Fruit fly (Drosophila melanogaster) whole organism, adult: ENCODE measurements around the gene bam.
A peak's percentile ranks its signal among the peaks of the same experiment; 100 is the strongest.

Experiments used
- CG11617 ChIP-seq: fragments of 200-800 bp; sonication (Bioruptor generic); optimal IDR thresholded peaks from 2 replicates; lab custom pipeline; 2017; ENCODE audit warnings: mild to moderate bottlenecking, missing biosample characterization, missing genetic modification reagents, missing genetic modification characterization
- CG12768 ChIP-seq: fragments of 200-800 bp; sonication (Bioruptor generic); optimal IDR thresholded peaks from 2 replicates; lab custom pipeline; 2017; ENCODE audit warnings: missing biosample characterization, missing genetic modification characterization, mild to moderate bottlenecking, moderate library complexity, missing genetic modification reagents
- CG14711 ChIP-seq: fragments of 200-800 bp; sonication (Bioruptor generic); optimal IDR thresholded peaks from 2 replicates; lab custom pipeline; 2018; ENCODE audit warnings: missing biosample characterization, mild to moderate bottlenecking, missing genetic modification characterization, moderate library complexity
- CG1620 ChIP-seq: fragments of 200-800 bp; sonication (Bioruptor generic); optimal IDR thresholded peaks from 2 replicates; lab custom pipeline; 2016; ENCODE audit warnings: missing biosample characterization, missing genetic modification characterization
- CG33017 ChIP-seq: fragments of 200-800 bp; sonication (Bioruptor generic); optimal IDR thresholded peaks from 2 replicates; lab custom pipeline; 2018; ENCODE audit warnings: missing biosample characterization, mild to moderate bottlenecking, missing genetic modification characterization, moderate library complexity
- CG5204 ChIP-seq: fragments of 200-800 bp; sonication (Bioruptor generic); optimal IDR thresholded peaks from 2 replicates; lab custom pipeline; 2016; ENCODE audit warnings: missing biosample characterization, missing genetic modification characterization
- CG7045 ChIP-seq: fragments of 200-800 bp; sonication (Bioruptor generic); optimal IDR thresholded peaks from 2 replicates; lab custom pipeline; 2017; ENCODE audit warnings: missing biosample characterization, mild to moderate bottlenecking, missing genetic modification characterization
- CG7101 ChIP-seq: fragments of 200-800 bp; sonication (Bioruptor generic); optimal IDR thresholded peaks from 2 replicates; lab custom pipeline; 2018; ENCODE audit warnings: missing biosample characterization, mild to moderate bottlenecking, missing genetic modification characterization, moderate library complexity
- Clk ChIP-seq: fragments of 200-800 bp; sonication (Bioruptor generic); optimal IDR thresholded peaks from 2 replicates; lab custom pipeline; 2017; ENCODE audit warnings: missing biosample characterization, missing genetic modification characterization
- Crg-1 ChIP-seq: fragments of 200-800 bp; sonication (Bioruptor generic); optimal IDR thresholded peaks from 2 replicates; lab custom pipeline; 2016; ENCODE audit warnings: missing biosample characterization, missing genetic modification characterization
- Hr96 ChIP-seq: fragments of 200-800 bp; sonication (Bioruptor generic); optimal IDR thresholded peaks from 2 replicates; lab custom pipeline; 2016; ENCODE audit warnings: missing biosample characterization, missing genetic modification characterization
- Mnt ChIP-seq: fragments of 200-800 bp; sonication (Bioruptor generic); optimal IDR thresholded peaks from 2 replicates; lab custom pipeline; 2016; ENCODE audit warnings: missing biosample characterization, mild to moderate bottlenecking, missing genetic modification characterization
- bab1 ChIP-seq: fragments of 200-800 bp; sonication (Bioruptor generic); optimal IDR thresholded peaks from 3 replicates; lab custom pipeline; 2019; ENCODE audit warnings: missing biosample characterization, mild to moderate bottlenecking, missing genetic modification characterization, moderate library complexity
- cic ChIP-seq: fragments of 200-800 bp; sonication (Bioruptor generic); optimal IDR thresholded peaks from 2 replicates; lab custom pipeline; 2017; ENCODE audit warnings: missing biosample characterization, mild to moderate bottlenecking, missing genetic modification characterization, moderate library complexity
- cnc ChIP-seq, 2 experiments: fragments of >200 bp; optimal IDR thresholded peaks; 2 replicates each; lab custom pipeline; 2017
- kay ChIP-seq: fragments of 200-800 bp; sonication (Bioruptor generic); peaks from one replicate; lab custom pipeline; 2016; ENCODE audit warnings: missing biosample characterization, missing genetic modification characterization, borderline replicate concordance
- ovo ChIP-seq: fragments of 200-800 bp; sonication (Bioruptor generic); optimal IDR thresholded peaks from 2 replicates; lab custom pipeline; 2016; ENCODE audit warnings: missing biosample characterization, missing genetic modification characterization
- pad ChIP-seq: fragments of 200-800 bp; sonication (Bioruptor generic); optimal IDR thresholded peaks from 3 replicates; lab custom pipeline; 2017; ENCODE audit warnings: missing biosample characterization, missing genetic modification characterization, mild to moderate bottlenecking, moderate library complexity, missing genetic modification reagents
- tj ChIP-seq: fragments of 200-800 bp; sonication (Bioruptor generic); optimal IDR thresholded peaks from 3 replicates; lab custom pipeline; 2017; ENCODE audit warnings: missing biosample characterization, mild to moderate bottlenecking, missing genetic modification characterization, moderate library complexity
- toe ChIP-seq: fragments of 200-800 bp; sonication (Bioruptor generic); optimal IDR thresholded peaks from 2 replicates; lab custom pipeline; 2016; ENCODE audit warnings: missing biosample characterization, missing genetic modification characterization

The bam gene

dm6 chr3R:25221203-25221807 lies 23.6 kb downstream of the bam start, which contains the start of gene Alg9:
TSS of gene Alg9 (plus strand) at chr3R:25221589.
- TF ChIP-seq toe (GFP tag; lab: Kevin White, UChicago), result peak; percentile 3
- TF ChIP-seq CG11617, result no peak
- no peak for TF ChIP-seq Mnt (GFP tag; lab: Kevin White, UChicago)
- TF ChIP-seq CG5204 (GFP tag; lab: Kevin White, UChicago), result peak; percentile 42
- no peak for TF ChIP-seq cic (GFP tag; lab: Kevin White, UChicago)
- no peak for TF ChIP-seq CG12768 (GFP tag; lab: Kevin White, UChicago)
- peak; percentile 74 for TF ChIP-seq kay (GFP tag; lab: Kevin White, UChicago)
- TF ChIP-seq CG14711 (tag; lab: Kevin White, UChicago), result peak; percentile 11

dm6 chr3R:25219018-25219417 lies 25.9 kb downstream of the bam start, which contains the start of gene CG31103:
TSS of gene CG31103 (plus strand) at chr3R:25219318.
- TF ChIP-seq cnc (optimal IDR thresholded peaks at IDR 0.05; lab: Kevin White, UChicago) (no peak), toe (GFP tag; lab: Kevin White, UChicago) (no peak), cic (GFP tag; lab: Kevin White, UChicago) (peak; percentile 6)

DNA sequence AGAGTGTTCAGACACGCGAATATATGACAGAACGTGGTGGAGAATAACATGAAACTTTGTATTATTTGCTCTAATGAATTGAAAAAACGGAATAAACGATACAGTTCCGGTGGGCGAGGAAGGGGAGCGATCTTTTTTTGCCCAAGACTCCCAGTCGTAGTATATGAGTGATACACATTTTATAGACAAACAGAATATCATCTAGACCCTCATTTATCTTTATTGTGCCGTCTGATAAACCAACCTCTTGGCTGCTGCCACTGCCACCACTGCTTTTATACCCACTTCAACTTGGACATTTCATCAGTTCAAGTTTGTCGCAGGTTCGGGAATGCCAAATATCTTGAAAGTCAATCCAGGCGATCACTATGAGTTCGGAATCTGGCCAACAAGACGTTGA lies 28.9 kb downstream of the bam start, which contains the start of gene CG31106:
CG31106 (plus strand) TSS at position 301 of the 400 bp plus-strand sequence.
- no peak for TF ChIP-seq Crg-1 (GFP tag; lab: Kevin White, UChicago)
- no peak for TF ChIP-seq CG33017 (tag; lab: Kevin White, UChicago)
- no peak for TF ChIP-seq pad
- TF ChIP-seq CG11617, result no peak
- no peak for TF ChIP-seq Hr96
- TF ChIP-seq CG7101 (tag; lab: Kevin White, UChicago), result no peak
- no peak for TF ChIP-seq bab1
- TF ChIP-seq Clk (GFP tag; lab: Kevin White, UChicago), result no peak
- TF ChIP-seq CG5204 (GFP tag; lab: Kevin White, UChicago), result no peak
- no peak for TF ChIP-seq CG14711 (tag; lab: Kevin White, UChicago)
- no peak for TF ChIP-seq CG12768 (GFP tag; lab: Kevin White, UChicago)
- no peak for TF ChIP-seq tj (GFP tag; lab: Kevin White, UChicago)

DNA sequence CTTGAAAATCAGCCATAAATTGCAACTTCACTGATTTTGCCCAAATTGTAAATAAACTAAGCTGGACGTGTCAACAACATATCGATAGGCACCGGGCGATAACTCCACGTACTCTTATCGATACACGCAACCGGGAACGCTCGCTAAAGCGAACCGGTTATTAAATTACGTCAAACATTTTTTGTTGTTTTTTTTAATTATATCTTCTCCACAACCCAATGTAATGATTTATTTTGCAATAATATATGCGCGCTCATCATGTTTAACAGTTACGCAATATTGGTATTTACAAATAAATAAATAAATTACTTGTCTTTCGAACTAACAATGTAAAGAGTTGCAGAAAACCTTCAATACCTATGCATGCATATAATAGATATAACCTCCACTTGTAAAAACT lies 29.8 kb downstream of the bam start, which contains the start of gene Saysd1:
Saysd1 (minus strand) TSS at position 66 of the 400 bp plus-strand sequence.
- TF ChIP-seq Mnt (GFP tag; lab: Kevin White, UChicago) (no peak), Clk (GFP tag; lab: Kevin White, UChicago) (no peak), cic (GFP tag; lab: Kevin White, UChicago) (no peak), toe (GFP tag; lab: Kevin White, UChicago) (peak; percentile 51), Hr96 (peak; percentile 12), CG7045 (GFP tag; lab: Kevin White, UChicago) (peak; percentile 21), CG11617 (no peak), kay (GFP tag; lab: Kevin White, UChicago) (peak; percentile 71), CG1620 (no peak), CG14711 (tag; lab: Kevin White, UChicago) (peak; percentile 3), cnc (optimal IDR thresholded peaks at IDR 0.05; lab: Kevin White, UChicago) (no peak)

DNA sequence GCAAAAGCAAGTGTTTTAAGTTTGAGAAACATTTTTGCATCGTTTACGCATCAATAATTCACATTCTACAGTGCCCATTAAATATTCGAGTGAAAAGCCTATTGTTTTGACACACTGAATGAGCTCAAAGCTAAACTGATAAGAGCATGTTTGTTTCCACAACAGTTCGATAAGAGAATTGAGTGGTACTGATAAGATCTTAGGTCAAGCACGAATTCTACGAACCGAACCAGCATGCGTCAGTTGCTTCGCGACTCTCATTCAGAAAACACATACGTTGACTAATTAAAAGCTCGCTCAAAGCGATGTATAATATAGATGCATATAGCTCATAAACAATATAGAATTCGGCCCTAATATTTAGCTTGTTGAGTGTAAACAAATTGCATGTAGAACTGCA lies 35.7 kb downstream of the bam start:
- no peak for TF ChIP-seq CG14711 (tag; lab: Kevin White, UChicago)
- TF ChIP-seq Clk (GFP tag; lab: Kevin White, UChicago), result no peak
- TF ChIP-seq kay (GFP tag; lab: Kevin White, UChicago), result peak; percentile 91
- TF ChIP-seq cic (GFP tag; lab: Kevin White, UChicago), result peak; percentile 40

dm6 chr3R:25208767-25209075 lies 36.2 kb downstream of the bam start:
- TF ChIP-seq ovo (GFP tag; lab: Kevin White, UChicago) (peak; percentile 12), cnc (optimal IDR thresholded peaks at IDR 0.05; lab: Kevin White, UChicago) (no peak)

dm6 chr3R:25208042-25208766 lies 36.7 kb downstream of the bam start, which contains the start of gene Cad96Ca:
TSS of gene Cad96Ca (minus strand) at chr3R:25208283.
- TF ChIP-seq Crg-1 (GFP tag; lab: Kevin White, UChicago), result no peak
- TF ChIP-seq CG11617, result no peak
- TF ChIP-seq pad, result no peak
- no peak for TF ChIP-seq Hr96
- TF ChIP-seq CG33017 (tag; lab: Kevin White, UChicago), result no peak
- TF ChIP-seq CG5204 (GFP tag; lab: Kevin White, UChicago), result no peak
- no peak for TF ChIP-seq CG12768 (GFP tag; lab: Kevin White, UChicago)
- TF ChIP-seq CG1620, result no peak
- TF ChIP-seq CG7101 (tag; lab: Kevin White, UChicago), result no peak
